Fruit fly (Drosophila melanogaster) whole organism, embryonic: ENCODE data around the gene Stat92E.

Experiments
- Ada2b ChIP-seq: fragments of 200-800 bp; sonication (Bioruptor generic); IDR thresholded peaks from 2 replicates; pipeline ENCODE4 v1.3.6; 2022; ENCODE audit warnings: missing biosample characterization, missing genetic modification characterization
- CG11560 ChIP-seq: fragments of 200-800 bp; sonication (Bioruptor generic); IDR thresholded peaks from 3 replicates; pipeline ENCODE4 v1.3.6; 2022; ENCODE audit warnings: missing biosample characterization, missing genetic modification characterization
- CG11723 ChIP-seq: fragments of 200-800 bp; sonication (Bioruptor generic); optimal IDR thresholded peaks from 2 replicates; lab custom pipeline; 2017; ENCODE audit warnings: missing biosample characterization, mild to moderate bottlenecking, missing genetic modification characterization
- CG12769 ChIP-seq: fragments of 200-800 bp; sonication (Bioruptor generic); optimal IDR thresholded peaks from 2 replicates; lab custom pipeline; 2019; ENCODE audit warnings: missing biosample characterization, mild to moderate bottlenecking, missing genetic modification characterization, moderate library complexity
- CG14441 ChIP-seq: fragments of 200-800 bp; sonication (Bioruptor generic); IDR thresholded peaks from 2 replicates; pipeline ENCODE4 v1.3.6; 2022; ENCODE audit warnings: missing biosample characterization, missing genetic modification characterization
- CG15514 ChIP-seq: fragments of 200-800 bp; sonication (Bioruptor generic); optimal IDR thresholded peaks from 3 replicates; lab custom pipeline; 2017; ENCODE audit warnings: missing biosample characterization, missing genetic modification characterization, mild to moderate bottlenecking, moderate library complexity, missing genetic modification reagents
- CG15696 ChIP-seq: fragments of 200-800 bp; sonication (Bioruptor generic); optimal IDR thresholded peaks from 2 replicates; lab custom pipeline; 2019; ENCODE audit warnings: missing biosample characterization, mild to moderate bottlenecking, missing genetic modification characterization, moderate library complexity
- CG1602 ChIP-seq: fragments of 200-800 bp; sonication (Bioruptor generic); optimal IDR thresholded peaks from 3 replicates; lab custom pipeline; 2016; ENCODE audit warnings: missing biosample characterization, missing genetic modification characterization
- CG17186 ChIP-seq: fragments of 200-800 bp; sonication (Bioruptor generic); optimal IDR thresholded peaks from 3 replicates; lab custom pipeline; 2017; ENCODE audit warnings: missing biosample characterization, missing genetic modification reagents, missing genetic modification characterization
- CG17829 ChIP-seq: fragments of 200-800 bp; optimal IDR thresholded peaks from 2 replicates; lab custom pipeline; 2019; ENCODE audit warnings: missing biosample characterization, mild to moderate bottlenecking, missing genetic modification characterization, moderate library complexity
- CG2712 ChIP-seq: fragments of 200-800 bp; optimal IDR thresholded peaks from 3 replicates; lab custom pipeline; 2019; ENCODE audit warnings: missing biosample characterization, mild to moderate bottlenecking, missing genetic modification characterization, moderate library complexity
- CG32532 ChIP-seq: fragments of 200-800 bp; sonication (Bioruptor generic); IDR thresholded peaks from 2 replicates; pipeline ENCODE4 v1.3.6; 2022; ENCODE audit warnings: missing biosample characterization, missing genetic modification characterization
- CG3995 ChIP-seq: fragments of 200-800 bp; sonication (Bioruptor generic); optimal IDR thresholded peaks from 3 replicates; lab custom pipeline; 2016; ENCODE audit warnings: missing biosample characterization, missing genetic modification characterization
- CG6175 ChIP-seq: fragments of 200-800 bp; sonication (Bioruptor generic); IDR thresholded peaks from 3 replicates; pipeline ENCODE4 v1.3.6; 2022; ENCODE audit warnings: missing biosample characterization, missing genetic modification characterization
- CG8944 ChIP-seq: fragments of 200-800 bp; sonication (Bioruptor generic); optimal IDR thresholded peaks from 3 replicates; lab custom pipeline; 2016; ENCODE audit warnings: missing biosample characterization, missing genetic modification characterization
- Dad ChIP-seq: fragments of 200-800 bp; sonication (Bioruptor generic); optimal IDR thresholded peaks from 3 replicates; lab custom pipeline; 2016; ENCODE audit warnings: missing biosample characterization, missing genetic modification characterization
- Dip3 ChIP-seq: fragments of 200-800 bp; sonication (Bioruptor generic); optimal IDR thresholded peaks from 3 replicates; lab custom pipeline; 2016; ENCODE audit warnings: missing biosample characterization, missing genetic modification characterization
- HLH4C ChIP-seq: fragments of 200-800 bp; sonication (Bioruptor generic); IDR thresholded peaks from 3 replicates; pipeline ENCODE4 v1.3.6; 2022; ENCODE audit warnings: missing biosample characterization, missing genetic modification characterization; ENCODE audit not compliant: partially characterized antibody
- Jarid2 ChIP-seq: fragments of 200-800 bp; sonication (Bioruptor generic); optimal IDR thresholded peaks from 3 replicates; lab custom pipeline; 2017; ENCODE audit warnings: mild to moderate bottlenecking, missing biosample characterization, missing genetic modification reagents, missing genetic modification characterization
- MESR4 ChIP-seq: fragments of 200-800 bp; sonication (Bioruptor generic); optimal IDR thresholded peaks from 2 replicates; lab custom pipeline; 2018; ENCODE audit warnings: missing biosample characterization, mild to moderate bottlenecking, missing genetic modification characterization, moderate library complexity
- Med ChIP-seq: fragments of 200-800 bp; sonication (Bioruptor generic); peaks from one replicate; lab custom pipeline; 2016; ENCODE audit warnings: missing biosample characterization, missing genetic modification characterization, mild to moderate bottlenecking, inconsistent platforms, moderate library complexity
- Nf-YB ChIP-seq: fragments of 200-800 bp; sonication (Bioruptor generic); optimal IDR thresholded peaks from 3 replicates; lab custom pipeline; 2019; ENCODE audit warnings: missing biosample characterization, mild to moderate bottlenecking, missing genetic modification characterization, moderate library complexity
- Nf-YC ChIP-seq: fragments of 200-800 bp; optimal IDR thresholded peaks from 3 replicates; lab custom pipeline; 2019; ENCODE audit warnings: missing biosample characterization, mild to moderate bottlenecking, missing genetic modification characterization, moderate library complexity
- Rfx ChIP-seq: fragments of 200-800 bp; sonication (Bioruptor generic); IDR thresholded peaks from 2 replicates; pipeline ENCODE4 v1.3.6; 2022; ENCODE audit warnings: missing biosample characterization, missing genetic modification characterization
- Sry-δ ChIP-seq: fragments of 200-800 bp; sonication (Bioruptor generic); optimal IDR thresholded peaks from 2 replicates; lab custom pipeline; 2016; ENCODE audit warnings: missing biosample characterization, missing genetic modification characterization
- Trl ChIP-seq, 3 experiments: fragments of >200 bp in 2 of 3; fragments of 200-800 bp in 1 of 3; sonication (Bioruptor generic) in 1 of 3; optimal IDR thresholded peaks; 2 replicates in 1 of 3; 3 replicates in 2 of 3; lab custom pipeline; 2016 to 2017; ENCODE audit warnings: missing biosample characterization in 1 of 3, missing genetic modification characterization in 1 of 3
- ac ChIP-seq: fragments of 200-800 bp; sonication (Bioruptor generic); optimal IDR thresholded peaks from 3 replicates; lab custom pipeline; 2017; ENCODE audit warnings: missing biosample characterization, mild to moderate bottlenecking, missing genetic modification characterization
- bbx ChIP-seq: fragments of 200-800 bp; sonication (Bioruptor generic); IDR thresholded peaks from 2 replicates; pipeline ENCODE4 v1.3.6; 2022; ENCODE audit warnings: missing biosample characterization, missing genetic modification characterization; ENCODE audit not compliant: partially characterized antibody
- bsh ChIP-seq, 2 experiments: fragments of 200-800 bp; sonication (Bioruptor generic); optimal IDR thresholded peaks; 2 replicates each; lab custom pipeline; 2017 to 2018; ENCODE audit warnings: mild to moderate bottlenecking in 2 of 2, missing biosample characterization in 2 of 2, missing genetic modification characterization in 2 of 2, moderate library complexity in 1 of 2
- cg ChIP-seq: fragments of 200-800 bp; sonication (Bioruptor generic); optimal IDR thresholded peaks from 3 replicates; lab custom pipeline; 2019; ENCODE audit warnings: missing biosample characterization, mild to moderate bottlenecking, missing genetic modification characterization, moderate library complexity
- da ChIP-seq: fragments of 200-800 bp; sonication (Bioruptor generic); optimal IDR thresholded peaks from 2 replicates; lab custom pipeline; 2016; ENCODE audit warnings: missing biosample characterization, missing genetic modification characterization
- dimm ChIP-seq: fragments of 200-800 bp; sonication (Bioruptor generic); IDR thresholded peaks from 2 replicates; pipeline ENCODE4 v1.3.6; 2022; ENCODE audit warnings: missing biosample characterization, missing genetic modification characterization
- ems ChIP-seq: fragments of 200-800 bp; sonication (Bioruptor generic); optimal IDR thresholded peaks from 3 replicates; lab custom pipeline; 2016; ENCODE audit warnings: missing biosample characterization, missing genetic modification characterization
- eve ChIP-seq, 2 experiments: fragments of >200 bp; optimal IDR thresholded peaks; 2 replicates each; lab custom pipeline; 2017; ENCODE audit warnings: missing biosample characterization in 2 of 2, missing genetic modification characterization in 2 of 2
- ewg ChIP-seq: fragments of 200-800 bp; sonication (Bioruptor generic); optimal IDR thresholded peaks from 3 replicates; lab custom pipeline; 2017; ENCODE audit warnings: mild to moderate bottlenecking, missing biosample characterization, missing genetic modification reagents, missing genetic modification characterization
- gcm ChIP-seq: fragments of 200-800 bp; sonication (Bioruptor generic); optimal IDR thresholded peaks from 2 replicates; lab custom pipeline; 2019; ENCODE audit warnings: missing biosample characterization, mild to moderate bottlenecking, missing genetic modification characterization, moderate library complexity
- gro ChIP-seq: fragments of 200-800 bp; sonication (Bioruptor generic); optimal IDR thresholded peaks from 2 replicates; lab custom pipeline; 2016; ENCODE audit warnings: missing biosample characterization, missing genetic modification characterization
- jigr1 ChIP-seq: fragments of 200-800 bp; sonication (Bioruptor generic); IDR thresholded peaks from 3 replicates; pipeline ENCODE4 v1.3.6; 2022; ENCODE audit warnings: missing biosample characterization, missing genetic modification characterization
- ken ChIP-seq: fragments of 200-800 bp; sonication (Bioruptor generic); IDR thresholded peaks from 3 replicates; pipeline ENCODE4 v1.3.6; 2022; ENCODE audit warnings: missing biosample characterization, missing genetic modification characterization
- lov ChIP-seq, 2 experiments: fragments of 200-800 bp in 1 of 2; fragments of >200 bp in 1 of 2; sonication (Bioruptor generic) in 1 of 2; IDR thresholded peaks in 1 of 2; optimal IDR thresholded peaks in 1 of 2; 2 replicates in 1 of 2; 3 replicates in 1 of 2; pipeline versions ENCODE4 v1.3.6 to Lab custom; 2017 to 2022; ENCODE audit warnings: missing biosample characterization in 1 of 2, missing genetic modification characterization in 1 of 2
- pho ChIP-seq: fragments of 200-800 bp; sonication (Bioruptor generic); optimal IDR thresholded peaks from 2 replicates; lab custom pipeline; 2016; ENCODE audit warnings: missing biosample characterization, missing genetic modification characterization
- sc ChIP-seq, 3 experiments: fragments of >200 bp in 2 of 3; fragments of 200-800 bp in 1 of 3; sonication (Bioruptor generic) in 1 of 3; optimal IDR thresholded peaks; 2 replicates in 2 of 3; 3 replicates in 1 of 3; lab custom pipeline; 2017; ENCODE audit warnings: mild to moderate bottlenecking in 1 of 3, missing biosample characterization in 1 of 3, missing genetic modification characterization in 1 of 3, missing genetic modification reagents in 1 of 3
- sens ChIP-seq: fragments of 200-800 bp; sonication (Bioruptor generic); peaks from one replicate; lab custom pipeline; 2016; ENCODE audit warnings: missing biosample characterization, missing genetic modification characterization
- sim ChIP-seq: fragments of 200-800 bp; sonication (Bioruptor generic); IDR thresholded peaks from 2 replicates; pipeline ENCODE4 v1.3.6; 2022; ENCODE audit warnings: missing biosample characterization, missing genetic modification characterization
- ssp ChIP-seq: fragments of 200-800 bp; sonication (Bioruptor generic); IDR thresholded peaks from 2 replicates; pipeline ENCODE4 v1.3.6; 2022; ENCODE audit warnings: missing biosample characterization, missing genetic modification characterization
- sug ChIP-seq: fragments of 200-800 bp; optimal IDR thresholded peaks from 2 replicates; lab custom pipeline; 2019; ENCODE audit warnings: missing biosample characterization, mild to moderate bottlenecking, missing genetic modification characterization, moderate library complexity
- tll ChIP-seq, 2 experiments: fragments of 200-800 bp in 1 of 2; fragments of >200 bp in 1 of 2; sonication (Bioruptor generic) in 1 of 2; optimal IDR thresholded peaks; 2 replicates each; lab custom pipeline; 2017 to 2019; ENCODE audit warnings: missing biosample characterization in 2 of 2, missing genetic modification characterization in 2 of 2, mild to moderate bottlenecking in 1 of 2, moderate library complexity in 1 of 2
- tna ChIP-seq: fragments of 200-800 bp; sonication (Bioruptor generic); IDR thresholded peaks from 2 replicates; pipeline ENCODE4 v1.3.6; 2022; ENCODE audit warnings: missing biosample characterization, missing genetic modification characterization; ENCODE audit not compliant: partially characterized antibody
- trh ChIP-seq: fragments of 200-800 bp; sonication (Bioruptor generic); optimal IDR thresholded peaks from 2 replicates; lab custom pipeline; 2016; ENCODE audit warnings: missing biosample characterization, missing genetic modification characterization

Stat92E gene

dm6 chr3R:20558106-20558489 lies 6.0 kb upstream of the Stat92E start (continued):
- TF ChIP-seq CG11560 (tag; lab: Robert Waterston, UW) (no peak), CG11723 (GFP tag; lab: Kevin White, UChicago) (no peak), Rfx (GFP tag; lab: Robert Waterston, UW) (peak; percentile 71), CG32532 (peak; percentile 10), ken (GFP tag; lab: Robert Waterston, UW) (peak; percentile 58; the same call in 1 of the 3 replicates), Trl (optimal IDR thresholded peaks at IDR 0.05; lab: Kevin White, UChicago) (no peak), Trl (GFP tag; optimal IDR thresholded peaks at IDR 0.05; lab: Kevin White, UChicago) (no peak), jigr1 (no peak), lov (optimal IDR thresholded peaks at IDR 0.05; lab: Kevin White, UChicago) (no peak), lov (GFP tag; IDR thresholded peaks at IDR 0.05; lab: Robert Waterston, UW) (0 out of 3 replicates have a peak, but pooled peaks have one; percentile 7), CG12769 (tag; lab: Kevin White, UChicago) (no peak), Jarid2 (GFP tag; lab: Kevin White, UChicago) (no peak), Med (GFP tag; lab: Kevin White, UChicago) (peak; percentile 61), Dip3 (no peak), ewg (GFP tag; lab: Kevin White, UChicago) (no peak), trh (no peak), dimm (no peak), Sry-δ (GFP tag; lab: Kevin White, UChicago) (peak; percentile 71), CG17186 (GFP tag; lab: Kevin White, UChicago) (no peak), CG14441 (GFP tag; lab: Robert Waterston, UW) (peak; percentile 24; the same call in 1 of the 2 replicates), CG8944 (no peak), eve (GFP tag; optimal IDR thresholded peaks at IDR 0.05; lab: Kevin White, UChicago) (no peak), tll (GFP tag; optimal IDR thresholded peaks at IDR 0.05; lab: Kevin White, UChicago) (no peak), da (no peak), HLH4C (GFP tag; lab: Robert Waterston, UW) (0 out of 3 replicates have a peak, but pooled peaks have one; percentile 33), tna (GFP tag; lab: Robert Waterston, UW) (0 out of 2 replicates have a peak, but pooled peaks have one; percentile 9), CG3995 (no peak), ssp (GFP tag; lab: Robert Waterston, UW) (peak; percentile 9; the same call in 1 of the 2 replicates), Ada2b (GFP tag; lab: Robert Waterston, UW) (no peak), sc (optimal IDR thresholded peaks at IDR 0.05; lab: Kevin White, UChicago) (no peak), sc (GFP tag; optimal IDR thresholded peaks at IDR 0.05; lab: Kevin White, UChicago) (no peak), bsh (GFP tag; optimal IDR thresholded peaks at IDR 0.05; lab: Kevin White, UChicago) (no peak), cg (GFP tag; lab: Kevin White, UChicago) (no peak), gro (no peak), Nf-YC (no peak), CG1602 (no peak), CG2712 (tag; lab: Kevin White, UChicago) (no peak), pho (no peak), Dad (no peak), gcm (GFP tag; lab: Kevin White, UChicago) (no peak), bbx (GFP tag; lab: Robert Waterston, UW) (peak; percentile 56), CG15514 (GFP tag; lab: Kevin White, UChicago) (no peak), CG17829 (tag; lab: Kevin White, UChicago) (no peak), sens (GFP tag; lab: Kevin White, UChicago) (peak; percentile 50), ac (GFP tag; lab: Kevin White, UChicago) (no peak), sug (tag; lab: Kevin White, UChicago) (no peak), MESR4 (GFP tag; lab: Kevin White, UChicago) (peak; percentile 81), ems (GFP tag; lab: Kevin White, UChicago) (no peak), Nf-YB (GFP tag; lab: Kevin White, UChicago) (no peak), CG15696 (no peak), sim (no peak), CG6175 (GFP tag; lab: Robert Waterston, UW) (no peak)
